Fruit fly (Drosophila melanogaster): ENCODE data around the gene CG15814.

- TF ChIP-seq CG17806 (tag; optimal IDR thresholded peaks at IDR 0.05) (no peak), Pif1B (GFP tag; optimal IDR thresholded peaks at IDR 0.05) (no peak), Snoo (tag; optimal IDR thresholded peaks at IDR 0.05) (no peak), CG10348 (GFP tag; IDR thresholded peaks at IDR 0.05) (no peak), CG15710 (tag; optimal IDR thresholded peaks at IDR 0.05) (no peak), rn (GFP tag; IDR thresholded peaks at IDR 0.05) (no peak)
Measured at dm6 chrX:17820252-17820651, 29.9 kb downstream of the CG15814 start.
